Fruit fly (Drosophila melanogaster): ENCODE results near the gene Anp.
A peak's percentile ranks its signal among the peaks of the same experiment; 100 is the strongest.

Gene Anp

dm6 chr3R:30189836-30190235 lies 19.9 kb upstream of the Anp start (continued):
- TF ChIP-seq Eip74EF (GFP tag; optimal IDR thresholded peaks at IDR 0.05) (peak in 1 of 2 experiments; percentile 63), CG1603 (tag; optimal IDR thresholded peaks at IDR 0.05) (peak; percentile 83), CG4328 (GFP tag; optimal IDR thresholded peaks at IDR 0.05) (peak; percentile 62), kay (GFP tag; optimal IDR thresholded peaks at IDR 0.05) (no peak), tna (GFP tag; IDR thresholded peaks at IDR 0.05; ENCODE audit: partially characterized antibody) (no peak), Dad (GFP tag; optimal IDR thresholded peaks at IDR 0.05) (peak; percentile 68), CkIIα-i1 (GFP tag; IDR thresholded peaks at IDR 0.05) (0 out of 2 replicates have a peak, but pooled peaks have one; percentile 13), CG1529 (GFP tag; optimal IDR thresholded peaks at IDR 0.05) (peak; percentile 57), CG14710 (tag; optimal IDR thresholded peaks at IDR 0.05) (peak; percentile 53), CG14441 (GFP tag; IDR thresholded peaks at IDR 0.05) (peak; percentile 89), CG2199 (GFP tag; IDR thresholded peaks at IDR 0.05) (no peak), CG1233 (GFP tag; optimal IDR thresholded peaks at IDR 0.05) (peak; percentile 54), CG16813 (GFP tag; IDR thresholded peaks at IDR 0.05; ENCODE audit: partially characterized antibody) (no peak), CG13296 (GFP tag; optimal IDR thresholded peaks at IDR 0.05) (peak; percentile 68), CG2875 (GFP tag; optimal IDR thresholded peaks at IDR 0.05) (peak; percentile 65), psq (GFP tag; optimal IDR thresholded peaks at IDR 0.05) (no peak), Sin3A (optimal IDR thresholded peaks at IDR 0.05) (no peak), CG16815 (GFP tag; optimal IDR thresholded peaks at IDR 0.05) (peak; percentile 29), CG3407 (GFP tag; optimal IDR thresholded peaks at IDR 0.05) (peak; percentile 68), fu2 (GFP tag; optimal IDR thresholded peaks at IDR 0.05) (no peak), sens-2 (GFP tag; IDR thresholded peaks at IDR 0.05) (0 out of 2 replicates have a peak, but pooled peaks have one; percentile 27), CG11560 (tag; IDR thresholded peaks at IDR 0.05) (peak; percentile 61; the same call in 1 of the 3 replicates), Pdp1 (GFP tag; optimal IDR thresholded peaks at IDR 0.05) (peak; percentile 67 to 68), Dbx (GFP tag; IDR thresholded peaks at IDR 0.05) (peak; percentile 72), CG18764 (GFP tag; optimal IDR thresholded peaks at IDR 0.05) (peak; percentile 35), CG14965 (GFP tag; optimal IDR thresholded peaks at IDR 0.05; ENCODE audit: borderline replicate concordance) (no peak), Doc3 (GFP tag; IDR thresholded peaks at IDR 0.05; ENCODE audit: partially characterized antibody) (no peak), luna (GFP tag; optimal IDR thresholded peaks at IDR 0.05) (no peak), toy (GFP tag; IDR thresholded peaks at IDR 0.05) (no peak), CG5953 (GFP tag; IDR thresholded peaks at IDR 0.05) (peak; percentile 67; the same call in 1 of the 2 replicates), exex (tag; optimal IDR thresholded peaks at IDR 0.05) (peak; percentile 15), Rx (GFP tag; IDR thresholded peaks at IDR 0.05) (peak; percentile 73), chn (GFP tag; optimal IDR thresholded peaks at IDR 0.05) (peak; percentile 47), hth (optimal IDR thresholded peaks at IDR 0.05) (no peak), Rfx (GFP tag; IDR thresholded peaks at IDR 0.05) (peak; percentile 84), repo (GFP tag; optimal IDR thresholded peaks at IDR 0.05) (peak; percentile 30), maf-S (GFP tag; optimal IDR thresholded peaks at IDR 0.05) (peak; percentile 39), Side (GFP tag; optimal IDR thresholded peaks at IDR 0.05) (no peak), lola (GFP tag; optimal IDR thresholded peaks at IDR 0.05) (peak in 1 of 3 experiments; percentile 43), Ptx1 (GFP tag; IDR thresholded peaks at IDR 0.05) (peak; percentile 87), bigmax (GFP tag; optimal IDR thresholded peaks at IDR 0.05) (no peak), CG9727 (GFP tag; optimal IDR thresholded peaks at IDR 0.05) (peak; percentile 56), D19A (tag; optimal IDR thresholded peaks at IDR 0.05) (peak; percentile 55), CG7839 (tag; optimal IDR thresholded peaks at IDR 0.05) (peak; percentile 77), CG14667 (GFP tag; IDR thresholded peaks at IDR 0.05) (peak; percentile 71), Nf-YC (tag; optimal IDR thresholded peaks at IDR 0.05) (peak; percentile 52), zfh2 (GFP tag; optimal IDR thresholded peaks at IDR 0.05) (peak; percentile 33), sc (optimal IDR thresholded peaks at IDR 0.05) (no peak), sc (GFP tag; optimal IDR thresholded peaks at IDR 0.05) (peak; percentile 21), Trl (optimal IDR thresholded peaks at IDR 0.05) (no peak), Trl (GFP tag; optimal IDR thresholded peaks at IDR 0.05) (peak; percentile 33), C15 (GFP tag; IDR thresholded peaks at IDR 0.05) (peak; percentile 75; the same call in 2 of the 3 replicates)
